Worm (Caenorhabditis elegans) whole organism, L2 larva: ENCODE results near the gene ule-5.

Experiments used
- Y55F3AM.14 ChIP-seq: fragments of 200-800 bp; sonication (Bioruptor generic); optimal IDR thresholded peaks from 2 replicates; lab custom pipeline; 2018; ENCODE audit warnings: mild to moderate bottlenecking, missing genetic modification characterization, missing compliant biosample characterization
- alr-1 ChIP-seq: fragments of 150-350 bp; optimal IDR thresholded peaks from 2 replicates; lab custom pipeline; 2014; ENCODE audit warnings: missing biosample characterization, missing genetic modification characterization
- aly-2 ChIP-seq: fragments of 150-350 bp; optimal IDR thresholded peaks from 2 replicates; lab custom pipeline; 2014; ENCODE audit warnings: missing biosample characterization, missing genetic modification characterization
- ama-1 ChIP-seq: fragments of 150-350 bp; optimal IDR thresholded peaks from 2 replicates; lab custom pipeline; 2018; ENCODE audit warnings: inconsistent platforms
- blmp-1 ChIP-seq: sonication (generic microtip); optimal IDR thresholded peaks from 2 replicates; lab custom pipeline; 2017; ENCODE audit warnings: missing genetic modification characterization, mild to moderate bottlenecking, missing compliant biosample characterization, antibody characterized with exemption, moderate library complexity; ENCODE audit not compliant: insufficient read depth
- ceh-16 ChIP-seq: fragments of 150-350 bp; optimal IDR thresholded peaks from 2 replicates; lab custom pipeline; 2014; ENCODE audit warnings: missing biosample characterization, missing genetic modification characterization
- ceh-82 ChIP-seq: fragments of 150-350 bp; optimal IDR thresholded peaks from 2 replicates; lab custom pipeline; 2014; ENCODE audit warnings: missing biosample characterization, missing genetic modification characterization
- crh-2 ChIP-seq: sonication (generic microtip); optimal IDR thresholded peaks from 2 replicates; lab custom pipeline; 2017; ENCODE audit warnings: missing biosample characterization, missing genetic modification characterization
- dmd-4 ChIP-seq: sonication (generic microtip); optimal IDR thresholded peaks from 2 replicates; lab custom pipeline; 2017; ENCODE audit warnings: missing biosample characterization, missing genetic modification characterization
- elt-1 ChIP-seq: fragments of 150-350 bp; optimal IDR thresholded peaks from 2 replicates; lab custom pipeline; 2014; ENCODE audit warnings: missing biosample characterization, missing genetic modification characterization
- fos-1 ChIP-seq: fragments of 150-350 bp; optimal IDR thresholded peaks from 2 replicates; lab custom pipeline; 2014; ENCODE audit warnings: missing biosample characterization, missing genetic modification characterization
- lin-11 ChIP-seq: fragments of 150-350 bp; sonication (generic microtip); optimal IDR thresholded peaks from 2 replicates; lab custom pipeline; 2014; ENCODE audit warnings: missing biosample characterization, missing genetic modification characterization, inconsistent platforms, mixed read lengths
- mab-5 ChIP-seq: fragments of 150-350 bp; optimal IDR thresholded peaks from 2 replicates; lab custom pipeline; 2014; ENCODE audit warnings: missing biosample characterization, missing genetic modification characterization
- mbf-1 ChIP-seq: sonication (generic microtip); optimal IDR thresholded peaks from 2 replicates; lab custom pipeline; 2017; ENCODE audit warnings: missing biosample characterization, missing genetic modification characterization
- nhr-10 ChIP-seq: sonication (generic microtip); optimal IDR thresholded peaks from 2 replicates; lab custom pipeline; 2017; ENCODE audit warnings: missing biosample characterization, missing genetic modification characterization
- nhr-11 ChIP-seq: fragments of 150-350 bp; optimal IDR thresholded peaks from 2 replicates; lab custom pipeline; 2014; ENCODE audit warnings: missing biosample characterization, missing genetic modification characterization
- nhr-12 ChIP-seq: fragments of 150-350 bp; optimal IDR thresholded peaks from 2 replicates; lab custom pipeline; 2014; ENCODE audit warnings: missing biosample characterization, missing genetic modification characterization
- nhr-129 ChIP-seq: fragments of 150-350 bp; optimal IDR thresholded peaks from 2 replicates; lab custom pipeline; 2014; ENCODE audit warnings: missing biosample characterization, missing genetic modification characterization
- nhr-21 ChIP-seq: fragments of 150-350 bp; optimal IDR thresholded peaks from 2 replicates; lab custom pipeline; 2014; ENCODE audit warnings: missing biosample characterization, missing genetic modification characterization
- nhr-23 ChIP-seq: fragments of 150-350 bp; optimal IDR thresholded peaks from 2 replicates; lab custom pipeline; 2014; ENCODE audit warnings: missing biosample characterization, missing genetic modification reagents, missing genetic modification characterization
- nhr-237 ChIP-seq: fragments of 150-350 bp; optimal IDR thresholded peaks from 2 replicates; lab custom pipeline; 2014; ENCODE audit warnings: missing biosample characterization, missing genetic modification characterization
- nhr-77 ChIP-seq: fragments of 150-350 bp; optimal IDR thresholded peaks from 2 replicates; lab custom pipeline; 2014; ENCODE audit warnings: missing biosample characterization, missing genetic modification characterization
- peb-1 ChIP-seq: fragments of 150-350 bp; optimal IDR thresholded peaks from 2 replicates; lab custom pipeline; 2014; ENCODE audit warnings: missing biosample characterization, missing genetic modification characterization
- skn-1 ChIP-seq: sonication (generic microtip); optimal IDR thresholded peaks from 2 replicates; lab custom pipeline; 2017; ENCODE audit warnings: missing biosample characterization, missing genetic modification characterization
- sma-3 ChIP-seq: sonication (generic microtip); optimal IDR thresholded peaks from 2 replicates; lab custom pipeline; 2016; ENCODE audit warnings: missing genetic modification reagents, missing genetic modification characterization, missing compliant biosample characterization
- snpc-4 ChIP-seq: fragments of 150-350 bp; optimal IDR thresholded peaks from 2 replicates; lab custom pipeline; 2014; ENCODE audit warnings: missing biosample characterization, missing genetic modification characterization
- unc-39 ChIP-seq: fragments of 150-350 bp; optimal IDR thresholded peaks from 2 replicates; lab custom pipeline; 2014; ENCODE audit warnings: missing biosample characterization, missing genetic modification characterization
- unc-55 ChIP-seq: fragments of 150-350 bp; sonication (generic microtip); optimal IDR thresholded peaks from 3 replicates; lab custom pipeline; 2014; ENCODE audit warnings: missing biosample characterization, missing genetic modification reagents, missing genetic modification characterization
- unc-62 ChIP-seq: fragments of 150-350 bp; optimal IDR thresholded peaks from 2 replicates; lab custom pipeline; 2014; ENCODE audit warnings: missing biosample characterization, missing genetic modification reagents, missing genetic modification characterization
- zag-1 ChIP-seq: fragments of 150-350 bp; optimal IDR thresholded peaks from 2 replicates; lab custom pipeline; 2014; ENCODE audit warnings: missing biosample characterization, missing genetic modification characterization
- ztf-1 ChIP-seq: fragments of 200-800 bp; sonication (Bioruptor generic); conservative IDR thresholded peaks from 2 replicates; pipeline ENCODE4 v1.3.6; 2022; ENCODE audit warnings: missing genetic modification characterization, missing compliant biosample characterization
- ztf-11 ChIP-seq: sonication (generic microtip); optimal IDR thresholded peaks from 2 replicates; lab custom pipeline; 2017; ENCODE audit warnings: missing biosample characterization, missing genetic modification characterization
- ztf-4 ChIP-seq: fragments of 150-350 bp; optimal IDR thresholded peaks from 2 replicates; lab custom pipeline; 2014; ENCODE audit warnings: missing biosample characterization, missing genetic modification characterization

The ule-5 gene

DNA sequence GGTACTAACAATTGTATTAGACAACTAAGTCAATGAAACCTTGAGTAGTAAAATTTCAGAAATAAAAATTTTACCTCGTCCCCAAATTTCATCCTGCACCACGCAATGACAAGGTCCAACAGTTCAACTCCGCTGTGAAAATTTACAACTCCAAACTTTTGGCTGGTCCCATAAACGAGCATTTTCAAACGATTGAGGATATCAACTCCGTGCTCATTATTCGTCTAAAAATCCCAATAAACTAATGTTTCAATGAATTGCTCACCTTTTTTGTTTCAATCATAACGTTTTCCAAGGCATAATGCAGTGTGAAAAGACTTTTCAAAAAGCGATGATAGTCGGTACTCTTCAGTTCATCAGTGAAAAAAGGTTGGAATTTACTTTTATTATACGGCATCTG is 23.7 kb downstream of the ule-5 start:
- TF ChIP-seq zag-1 (tag; lab: Kevin White, UChicago) (no peak), nhr-23 (tag; lab: Kevin White, UChicago) (no peak)

DNA sequence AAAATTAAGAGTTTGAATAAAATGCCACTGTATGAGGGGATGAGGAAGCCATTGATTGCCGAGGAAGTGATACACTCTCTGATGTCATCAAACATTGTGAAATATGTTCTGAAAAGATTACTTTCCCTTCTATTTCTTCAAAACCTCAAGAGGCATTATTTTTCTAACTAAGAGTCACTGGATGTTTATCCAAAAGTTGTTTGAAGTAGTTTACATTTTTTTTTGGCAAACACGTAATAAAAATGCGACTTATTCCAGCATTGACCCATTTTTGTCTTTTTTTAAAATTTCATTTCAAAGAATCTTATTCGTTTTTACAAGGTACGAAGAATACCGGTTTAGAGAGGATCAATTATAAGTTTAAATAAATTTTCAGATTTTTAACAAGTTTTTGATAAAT is 24.3 kb downstream of the ule-5 start, which contains the start of gene Y62H9A.11:
Gene Y62H9A.11, minus strand, starts transcription at position 101 of the 400 bp plus-strand sequence.
- TF ChIP-seq elt-1 (tag; lab: Kevin White, UChicago) (no peak), nhr-10 (tag; lab: Kevin White, UChicago) (no peak), unc-39 (no peak), lin-11 (no peak), blmp-1 (no peak), fos-1 (no peak)

DNA sequence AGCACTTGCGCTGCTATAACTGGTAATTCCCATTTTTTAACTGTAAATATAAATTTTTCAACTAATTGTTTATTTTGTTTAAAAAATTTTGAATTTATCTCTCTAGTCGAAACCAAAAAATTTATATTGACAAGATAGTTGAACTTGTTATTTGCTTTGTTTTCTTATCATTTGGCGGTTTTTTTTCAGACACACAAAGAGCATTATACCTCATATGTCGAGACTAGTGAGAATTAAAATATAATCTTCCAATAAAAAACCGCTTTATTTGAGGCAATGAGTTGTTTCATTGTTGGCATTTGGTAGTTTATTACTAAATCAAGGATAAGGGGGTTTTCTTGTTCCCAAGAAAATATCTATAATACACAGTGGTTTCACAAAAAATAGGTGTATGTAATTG is 25.3 kb downstream of the ule-5 start:
- TF ChIP-seq unc-39 (no peak), nhr-10 (tag; lab: Kevin White, UChicago) (no peak), nhr-129 (tag; lab: Kevin White, UChicago) (no peak), mbf-1 (tag; lab: Kevin White, UChicago) (no peak), unc-55 (GFP tag; lab: Kevin White, UChicago) (no peak), nhr-21 (no peak), nhr-12 (tag; lab: Kevin White, UChicago) (no peak), ztf-1 (no peak), nhr-77 (tag; lab: Kevin White, UChicago) (no peak), ceh-16 (tag; lab: Kevin White, UChicago) (no peak), ztf-11 (tag; lab: Kevin White, UChicago) (no peak)

DNA sequence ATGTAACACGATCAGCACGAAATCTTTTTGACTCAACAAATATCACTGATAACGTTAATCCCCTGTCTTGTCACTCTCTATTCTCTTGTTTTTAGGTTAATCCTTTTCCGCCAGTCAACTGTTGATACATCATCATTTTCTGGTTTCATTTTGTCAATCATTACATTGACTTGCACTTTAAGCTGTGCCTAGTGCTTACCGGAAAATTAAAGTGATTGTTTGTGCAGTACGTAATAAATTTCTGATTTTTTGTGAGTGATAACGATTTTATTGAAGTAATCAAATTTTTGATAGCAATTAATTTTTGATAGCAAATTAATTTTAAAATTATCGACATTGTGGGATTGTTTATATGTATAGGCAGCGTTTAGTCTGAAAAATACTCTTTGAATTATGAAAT is 26.2 kb downstream of the ule-5 start:
- TF ChIP-seq fos-1: peak; percentile 74
- TF ChIP-seq skn-1 (tag; lab: Kevin White, UChicago): peak; percentile 57
- no peak for TF ChIP-seq ztf-11 (tag; lab: Kevin White, UChicago)
- TF ChIP-seq unc-39: no peak
- TF ChIP-seq, all 48 proteins: peak for 2

DNA sequence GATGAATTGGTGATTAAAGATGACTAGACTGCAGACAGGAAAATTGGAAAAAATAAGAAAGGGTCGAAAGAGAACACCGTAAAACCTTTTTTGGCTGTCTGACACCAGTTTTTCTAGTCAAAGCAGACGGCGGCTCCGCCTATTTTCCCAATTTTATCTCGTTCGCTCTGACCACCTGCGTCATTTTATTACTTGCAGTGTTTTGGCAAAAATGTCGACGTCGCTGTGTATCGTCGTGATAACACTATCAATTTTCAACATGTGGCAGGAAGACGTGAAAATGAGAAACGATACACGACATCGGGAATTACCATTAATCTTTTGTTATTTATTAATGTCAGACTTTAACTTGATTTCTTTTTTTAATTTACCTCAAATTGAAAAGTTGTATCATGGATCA is 27.1 kb downstream of the ule-5 start, which contains the start of gene Y62H9A.15:
Gene Y62H9A.15, minus strand, starts transcription at position 100 of the 400 bp plus-strand sequence.
- TF ChIP-seq alr-1: no peak
- peak; percentile 8 for TF ChIP-seq fos-1
- TF ChIP-seq ama-1: no peak

DNA sequence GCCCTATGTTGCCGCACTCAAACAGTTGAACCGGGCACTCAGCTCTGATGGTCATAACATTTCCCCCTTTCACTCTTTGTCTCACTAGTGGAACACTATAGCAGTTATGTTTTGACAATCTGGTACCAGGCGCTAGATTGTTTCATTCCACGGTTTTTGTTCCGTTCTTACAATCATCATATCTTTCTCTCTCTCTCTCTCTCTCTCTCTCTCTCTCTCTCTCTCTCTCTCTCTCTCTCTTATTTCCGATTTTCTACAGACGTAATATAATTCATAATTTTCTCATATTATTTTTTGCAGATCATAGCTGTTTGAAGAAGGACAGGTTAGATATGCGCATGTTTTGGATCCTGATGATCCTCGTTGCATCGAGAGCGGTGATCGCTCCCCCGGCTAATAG is 30.9 kb downstream of the ule-5 start, which contains the start of gene Y62H9A.12:
Gene Y62H9A.12, plus strand, starts transcription at position 301 of the 400 bp plus-strand sequence.
- TF ChIP-seq dmd-4: no peak
- no peak for TF ChIP-seq Y55F3AM.14 (GFP tag; lab: Kevin White, UChicago)
- TF ChIP-seq ztf-1: no peak
- no peak for TF ChIP-seq lin-11
- TF ChIP-seq snpc-4 (tag; lab: Kevin White, UChicago): no peak
- TF ChIP-seq blmp-1: no peak
- TF ChIP-seq ama-1: no peak
- no peak for TF ChIP-seq elt-1 (tag; lab: Kevin White, UChicago)
- no peak for TF ChIP-seq nhr-10 (tag; lab: Kevin White, UChicago)
- no peak for TF ChIP-seq unc-62 (GFP tag; lab: Kevin White, UChicago)

DNA sequence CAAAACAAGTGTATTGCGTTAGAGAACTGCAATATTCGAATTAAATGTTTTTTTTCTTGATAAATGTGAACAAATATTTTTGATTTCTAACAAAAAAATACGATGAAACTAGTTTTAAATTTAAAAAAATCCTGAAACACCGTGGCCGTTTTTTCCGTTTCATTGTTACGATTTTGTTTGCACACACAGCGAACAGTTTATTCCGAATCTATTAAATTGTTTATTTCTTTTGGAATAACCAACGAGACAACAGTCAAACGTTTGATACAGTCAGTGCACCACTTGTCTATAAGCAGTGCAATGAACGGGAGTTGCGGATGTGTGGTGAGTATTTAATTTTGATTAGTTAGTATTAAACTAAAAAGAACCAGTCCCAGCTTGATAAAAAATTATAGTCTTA is 33.8 kb downstream of the ule-5 start, which contains the start of gene Y62H9A.13:
Gene Y62H9A.13, plus strand, starts transcription at position 301 of the 400 bp plus-strand sequence.
- TF ChIP-seq ztf-1 (no peak), nhr-237 (no peak), ceh-82 (tag; lab: Kevin White, UChicago) (no peak), nhr-10 (tag; lab: Kevin White, UChicago) (no peak), peb-1 (no peak), ztf-11 (tag; lab: Kevin White, UChicago) (no peak), nhr-11 (no peak), mab-5 (no peak), sma-3 (GFP tag; lab: Kevin White, UChicago) (no peak)
- TF ChIP-seq, all 48 proteins: peak for 0

DNA sequence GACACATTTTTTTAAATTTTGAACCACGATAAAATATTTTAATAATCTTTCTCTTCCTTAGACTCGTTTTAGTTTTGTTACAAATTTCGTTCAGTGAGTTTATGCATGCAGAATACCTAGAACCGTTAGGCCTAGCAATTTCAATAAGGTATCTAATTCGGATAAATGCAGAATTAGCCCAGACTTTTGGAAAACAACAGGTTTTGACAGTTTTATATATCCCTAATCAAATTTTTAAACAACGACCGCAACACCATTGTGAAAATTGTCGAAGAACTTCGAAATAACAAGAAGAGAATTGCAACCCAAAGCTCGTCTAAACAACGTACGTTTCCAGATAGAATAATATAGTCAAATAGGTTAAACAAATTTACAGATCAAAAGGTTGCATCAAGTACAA is 35.1 kb downstream of the ule-5 start, which contains the start of gene Y62H9A.16:
Gene Y62H9A.16, plus strand, starts transcription at position 301 of the 400 bp plus-strand sequence.
- TF ChIP-seq crh-2 (tag; lab: Kevin White, UChicago) (no peak), ztf-4 (tag; lab: Kevin White, UChicago) (no peak), nhr-129 (tag; lab: Kevin White, UChicago) (no peak), nhr-23 (tag; lab: Kevin White, UChicago) (no peak), peb-1 (no peak), zag-1 (tag; lab: Kevin White, UChicago) (no peak), ceh-16 (tag; lab: Kevin White, UChicago) (no peak), aly-2 (tag; lab: Kevin White, UChicago) (no peak)
